Worm (Caenorhabditis elegans): ENCODE data around the gene nhr-102.

DNA sequence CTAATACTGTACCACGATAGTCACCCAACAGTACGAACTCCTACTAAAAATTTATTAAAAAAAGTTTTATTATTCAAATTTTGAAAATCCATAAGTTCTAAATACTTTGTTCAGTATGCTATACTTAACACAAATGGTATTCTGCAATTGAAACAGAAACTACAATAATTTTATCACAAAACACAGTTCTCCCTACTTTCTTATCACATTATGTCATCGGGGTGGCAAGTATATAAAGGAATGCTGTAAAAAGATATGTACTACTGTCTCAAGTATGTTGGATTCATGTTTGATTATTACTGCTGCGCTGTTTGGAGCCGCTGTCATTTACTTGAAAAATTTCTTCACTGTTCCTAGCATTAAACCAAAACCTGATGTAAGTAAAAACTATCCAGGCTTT, 44.9 kb upstream of the nhr-102 start, which contains the start of gene cdr-1:
- TF ChIP-seq unc-62 (GFP tag; optimal IDR thresholded peaks at IDR 0.05) (no peak), pha-4 (tag; optimal IDR thresholded peaks at IDR 0.05) (no peak), mep-1 (tag; optimal IDR thresholded peaks at IDR 0.05) (no peak), blmp-1 (tag; optimal IDR thresholded peaks at IDR 0.05) (no peak), tbx-8 (GFP tag; optimal IDR thresholded peaks at IDR 0.05) (no peak), sptf-1 (tag; optimal IDR thresholded peaks at IDR 0.05) (no peak), snpc-4 (tag; optimal IDR thresholded peaks at IDR 0.05) (no peak), ces-1 (GFP tag; optimal IDR thresholded peaks at IDR 0.05) (no peak), nhr-12 (tag; optimal IDR thresholded peaks at IDR 0.05) (no peak), unc-39 (tag; optimal IDR thresholded peaks at IDR 0.05) (no peak)
